Worm (Caenorhabditis elegans): ENCODE measurements around the gene rnp-4.

Gene rnp-4

ce11 chrIII:4404339-4404836 is 1.7 kb upstream of the rnp-4 start, which contains the start of the genes R07E5.17 and snfc-5:
R07E5.17 (minus strand) TSS chrIII:4404436.
snfc-5 (plus strand) TSS chrIII:4404786.
- TF ChIP-seq ztf-11 (tag; optimal IDR thresholded peaks at IDR 0.05): no peak
- no peak for TF ChIP-seq peb-1 (tag; optimal IDR thresholded peaks at IDR 0.05)
- no peak for TF ChIP-seq sma-3 (GFP tag; optimal IDR thresholded peaks at IDR 0.05)
- no peak for TF ChIP-seq dmd-4 (tag; optimal IDR thresholded peaks at IDR 0.05)
- no peak for TF ChIP-seq lsy-2 (tag; optimal IDR thresholded peaks at IDR 0.05)
- TF ChIP-seq nhr-77 (tag; optimal IDR thresholded peaks at IDR 0.05): no peak
- no peak for TF ChIP-seq nhr-11 (tag; optimal IDR thresholded peaks at IDR 0.05)
- TF ChIP-seq unc-39 (tag; optimal IDR thresholded peaks at IDR 0.05): no peak
- TF ChIP-seq snpc-4 (tag; optimal IDR thresholded peaks at IDR 0.05): peak; percentile 33
- TF ChIP-seq nhr-21 (tag; optimal IDR thresholded peaks at IDR 0.05): no peak
- no peak for TF ChIP-seq nhr-237 (tag; optimal IDR thresholded peaks at IDR 0.05)
- no peak for TF ChIP-seq Y55F3AM.14 (GFP tag; optimal IDR thresholded peaks at IDR 0.05)
- peak; percentile 0 for TF ChIP-seq fos-1 (tag; optimal IDR thresholded peaks at IDR 0.05)
- TF ChIP-seq mbf-1 (tag; optimal IDR thresholded peaks at IDR 0.05): no peak
- TF ChIP-seq blmp-1 (tag; optimal IDR thresholded peaks at IDR 0.05; ENCODE audit: insufficient read depth): no peak
- no peak for TF ChIP-seq sem-4 (tag; optimal IDR thresholded peaks at IDR 0.05)
- no peak for TF ChIP-seq nhr-10 (tag; optimal IDR thresholded peaks at IDR 0.05)
- peak; percentile 13 for TF ChIP-seq nhr-25 (tag; optimal IDR thresholded peaks at IDR 0.05)
- no peak for TF ChIP-seq ztf-1 (GFP tag; conservative IDR thresholded peaks at IDR 0.05)
- no peak for TF ChIP-seq skn-1 (tag; optimal IDR thresholded peaks at IDR 0.05)
- TF ChIP-seq alr-1 (tag; optimal IDR thresholded peaks at IDR 0.05): no peak
- TF ChIP-seq egl-27 (tag; optimal IDR thresholded peaks at IDR 0.05): no peak
- TF ChIP-seq R02D3.7 (tag; optimal IDR thresholded peaks at IDR 0.05): no peak
- TF ChIP-seq C34F6.9 (tag; optimal IDR thresholded peaks at IDR 0.05): peak; percentile 62
- TF ChIP-seq sma-9 (GFP tag; optimal IDR thresholded peaks at IDR 0.05): no peak
- no peak for TF ChIP-seq sma-9 (tag; optimal IDR thresholded peaks at IDR 0.05)
- TF ChIP-seq F13H6.1 (tag; optimal IDR thresholded peaks at IDR 0.05): no peak
- no peak for TF ChIP-seq ceh-82 (tag; optimal IDR thresholded peaks at IDR 0.05)
- no peak for TF ChIP-seq ceh-16 (tag; optimal IDR thresholded peaks at IDR 0.05)
- peak; percentile 42 for TF ChIP-seq nhr-129 (tag; optimal IDR thresholded peaks at IDR 0.05)
- peak; percentile 56 for TF ChIP-seq unc-55 (GFP tag; optimal IDR thresholded peaks at IDR 0.05)
- TF ChIP-seq elt-3 (tag; optimal IDR thresholded peaks at IDR 0.05): no peak
- no peak for TF ChIP-seq nhr-6 (tag; optimal IDR thresholded peaks at IDR 0.05)
- no peak for TF ChIP-seq lin-13 (GFP tag; optimal IDR thresholded peaks at IDR 0.05)

ce11 chrIII:4407144-4407543 is 1.1 kb downstream of the rnp-4 start, which contains the start of gene prdx-3:
prdx-3 (plus strand) TSS chrIII:4407444.
- TF ChIP-seq zag-1 (tag; optimal IDR thresholded peaks at IDR 0.05) (no peak), ZK546.5 (tag; optimal IDR thresholded peaks at IDR 0.05) (no peak), nhr-21 (tag; optimal IDR thresholded peaks at IDR 0.05) (no peak), dmd-4 (tag; optimal IDR thresholded peaks at IDR 0.05) (no peak), peb-1 (tag; optimal IDR thresholded peaks at IDR 0.05) (no peak), nhr-11 (tag; optimal IDR thresholded peaks at IDR 0.05) (no peak), sma-9 (GFP tag; optimal IDR thresholded peaks at IDR 0.05) (no peak), sma-9 (tag; optimal IDR thresholded peaks at IDR 0.05) (no peak), snpc-4 (tag; optimal IDR thresholded peaks at IDR 0.05) (no peak), elt-3 (tag; optimal IDR thresholded peaks at IDR 0.05) (no peak), fos-1 (tag; optimal IDR thresholded peaks at IDR 0.05) (no peak), mbf-1 (tag; optimal IDR thresholded peaks at IDR 0.05) (no peak), Y55F3AM.14 (GFP tag; optimal IDR thresholded peaks at IDR 0.05) (no peak), F13H6.1 (tag; optimal IDR thresholded peaks at IDR 0.05) (no peak), nhr-10 (tag; optimal IDR thresholded peaks at IDR 0.05) (no peak), lsy-2 (tag; optimal IDR thresholded peaks at IDR 0.05) (no peak)

- no peak for TF ChIP-seq unc-39 (tag; optimal IDR thresholded peaks at IDR 0.05)
- no peak for TF ChIP-seq lin-13 (GFP tag; optimal IDR thresholded peaks at IDR 0.05)
- no peak for TF ChIP-seq dmd-4 (tag; optimal IDR thresholded peaks at IDR 0.05)
- no peak for TF ChIP-seq ztf-1 (GFP tag; conservative IDR thresholded peaks at IDR 0.05)
- TF ChIP-seq snpc-4 (tag; optimal IDR thresholded peaks at IDR 0.05): no peak
- TF ChIP-seq nhr-10 (tag; optimal IDR thresholded peaks at IDR 0.05): no peak
- TF ChIP-seq mdl-1 (tag; optimal IDR thresholded peaks at IDR 0.05): no peak
- TF ChIP-seq sma-3 (GFP tag; optimal IDR thresholded peaks at IDR 0.05): no peak
- TF ChIP-seq lin-39 (tag; optimal IDR thresholded peaks at IDR 0.05): no peak
- TF ChIP-seq C34F6.9 (tag; optimal IDR thresholded peaks at IDR 0.05): no peak
- no peak for TF ChIP-seq nhr-11 (tag; optimal IDR thresholded peaks at IDR 0.05)
- no peak for TF ChIP-seq ceh-82 (tag; optimal IDR thresholded peaks at IDR 0.05)
- TF ChIP-seq nhr-77 (tag; optimal IDR thresholded peaks at IDR 0.05): no peak
- TF ChIP-seq lin-11 (tag; optimal IDR thresholded peaks at IDR 0.05): no peak
Observed at ce11 chrIII:4408251-4408650, 2.2 kb downstream of the rnp-4 start, which contains the start of gene gpch-1. gpch-1 (plus strand) TSS chrIII:4408551.
